Fruit fly (Drosophila melanogaster) whole organism, adult: ENCODE measurements around the gene CG18748.

ENCODE experiments used
- CG12768 ChIP-seq: fragments of 200-800 bp; sonication (Bioruptor generic); optimal IDR thresholded peaks from 2 replicates; lab custom pipeline; 2017; ENCODE audit warnings: missing biosample characterization, missing genetic modification characterization, mild to moderate bottlenecking, moderate library complexity, missing genetic modification reagents
- CG1620 ChIP-seq: fragments of 200-800 bp; sonication (Bioruptor generic); optimal IDR thresholded peaks from 2 replicates; lab custom pipeline; 2016; ENCODE audit warnings: missing biosample characterization, missing genetic modification characterization
- kay ChIP-seq: fragments of 200-800 bp; sonication (Bioruptor generic); peaks from one replicate; lab custom pipeline; 2016; ENCODE audit warnings: missing biosample characterization, missing genetic modification characterization, borderline replicate concordance
- tj ChIP-seq: fragments of 200-800 bp; sonication (Bioruptor generic); optimal IDR thresholded peaks from 3 replicates; lab custom pipeline; 2017; ENCODE audit warnings: missing biosample characterization, mild to moderate bottlenecking, missing genetic modification characterization, moderate library complexity
- toe ChIP-seq: fragments of 200-800 bp; sonication (Bioruptor generic); optimal IDR thresholded peaks from 2 replicates; lab custom pipeline; 2016; ENCODE audit warnings: missing biosample characterization, missing genetic modification characterization

DNA sequence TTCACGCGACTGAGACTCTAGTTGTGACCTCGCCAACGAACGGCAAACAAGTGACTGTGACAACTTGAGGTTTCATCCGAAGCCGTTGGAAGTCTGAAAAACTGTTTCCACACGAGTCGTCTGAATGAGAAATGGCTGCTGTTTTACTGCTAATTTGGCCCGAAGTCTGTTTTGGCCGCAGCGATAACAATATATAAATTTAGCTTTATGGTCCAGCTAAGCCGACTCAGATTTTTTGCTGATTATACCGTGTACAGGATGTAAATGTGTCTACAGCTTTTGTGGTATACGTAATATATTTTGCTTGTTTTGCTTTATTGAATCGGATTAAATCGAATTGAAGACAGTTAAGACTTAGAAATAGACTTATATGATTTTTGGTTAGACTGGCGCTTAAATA lies 16.6 kb upstream of the CG18748 start, which contains the start of gene CG18268:
- TF ChIP-seq toe (GFP tag; lab: Kevin White, UChicago) (no peak), tj (GFP tag; lab: Kevin White, UChicago) (no peak), kay (GFP tag; lab: Kevin White, UChicago) (peak; percentile 44), CG12768 (no peak), CG1620 (GFP tag; lab: Kevin White, UChicago) (no peak)
